Worm (Caenorhabditis elegans) whole organism, L4 larva: ENCODE measurements around the gene clec-240.
A peak's percentile ranks its signal among the peaks of the same experiment; 100 is the strongest.

ENCODE experiments used
- Y5F2A.4 ChIP-seq: fragments of 200-800 bp; sonication (Bioruptor generic); optimal IDR thresholded peaks from 2 replicates; lab custom pipeline; 2018; ENCODE audit warnings: mild to moderate bottlenecking, missing genetic modification characterization, missing compliant biosample characterization
- ZK546.5 ChIP-seq, 2 experiments: sonication (generic microtip); optimal IDR thresholded peaks; 2 replicates each; lab custom pipeline; 2017; ENCODE audit warnings: missing biosample characterization in 2 of 2, missing genetic modification characterization in 2 of 2
- attf-4 ChIP-seq: sonication (generic microtip); optimal IDR thresholded peaks from 3 replicates; lab custom pipeline; 2017; ENCODE audit warnings: missing biosample characterization, missing genetic modification characterization
- ceh-62 ChIP-seq: sonication (generic microtip); optimal IDR thresholded peaks from 2 replicates; lab custom pipeline; 2017; ENCODE audit warnings: missing biosample characterization, missing genetic modification characterization
- ctbp-1 ChIP-seq: fragments of 200-800 bp; sonication (Bioruptor generic); IDR thresholded peaks from 2 replicates; pipeline ENCODE4 v1.3.6; 2022; ENCODE audit warnings: missing genetic modification reagents, missing genetic modification characterization, missing compliant biosample characterization
- daf-16 ChIP-seq, 3 experiments: sonication (generic microtip); optimal IDR thresholded peaks; 2 replicates each; lab custom pipeline; 2016 to 2017; ENCODE audit warnings: missing genetic modification characterization in 3 of 3, missing genetic modification reagents in 3 of 3, mild to moderate bottlenecking in 2 of 3, missing compliant biosample characterization in 2 of 3, missing biosample characterization in 1 of 3, moderate library complexity in 1 of 3
- dmd-6 ChIP-seq: fragments of 200-800 bp; sonication (Bioruptor generic); IDR thresholded peaks from 2 replicates; pipeline ENCODE4 v1.3.6; 2022; ENCODE audit warnings: missing genetic modification reagents, missing genetic modification characterization, missing compliant biosample characterization
- dve-1 ChIP-seq: sonication (generic microtip); optimal IDR thresholded peaks from 2 replicates; lab custom pipeline; 2017; ENCODE audit warnings: antibody characterized with exemption, mild to moderate bottlenecking, missing genetic modification characterization, missing compliant biosample characterization; ENCODE audit not compliant: insufficient read depth
- egl-27 ChIP-seq: sonication (generic microtip); optimal IDR thresholded peaks from 3 replicates; lab custom pipeline; 2017; ENCODE audit warnings: missing biosample characterization, missing genetic modification reagents, missing genetic modification characterization
- fos-1 ChIP-seq: fragments of 150-350 bp; optimal IDR thresholded peaks from 2 replicates; lab custom pipeline; 2014; ENCODE audit warnings: missing biosample characterization, missing genetic modification characterization
- gei-8 ChIP-seq: fragments of 200-800 bp; sonication (Bioruptor generic); optimal IDR thresholded peaks from 2 replicates; lab custom pipeline; 2018; ENCODE audit warnings: mild to moderate bottlenecking, missing genetic modification characterization, missing compliant biosample characterization
- jun-1 ChIP-seq: fragments of 150-350 bp; optimal IDR thresholded peaks from 2 replicates; lab custom pipeline; 2014; ENCODE audit warnings: missing biosample characterization, missing genetic modification reagents, missing genetic modification characterization
- lin-1 ChIP-seq: fragments of 200-800 bp; sonication (Bioruptor generic); IDR thresholded peaks from 2 replicates; pipeline ENCODE4 v1.3.6; 2022; ENCODE audit warnings: missing genetic modification reagents, missing genetic modification characterization, missing compliant biosample characterization
- lin-13 ChIP-seq: fragments of 150-350 bp; optimal IDR thresholded peaks from 2 replicates; lab custom pipeline; 2014; ENCODE audit warnings: missing biosample characterization, missing genetic modification reagents, missing genetic modification characterization
- lin-15B ChIP-seq: fragments of 150-350 bp; sonication (generic microtip); optimal IDR thresholded peaks from 3 replicates; lab custom pipeline; 2014; ENCODE audit warnings: missing biosample characterization, missing genetic modification characterization
- lin-29 ChIP-seq: fragments of 200-800 bp; sonication (Bioruptor generic); IDR thresholded peaks from 2 replicates; pipeline ENCODE4 v1.3.6; 2022; ENCODE audit warnings: missing genetic modification reagents, missing genetic modification characterization, missing compliant biosample characterization
- lin-38 ChIP-seq: fragments of 200-800 bp; sonication (Bioruptor generic); IDR thresholded peaks from 2 replicates; pipeline ENCODE4 v1.3.6; 2022; ENCODE audit warnings: missing genetic modification reagents, missing genetic modification characterization, missing compliant biosample characterization
- nhr-237 ChIP-seq: sonication (generic microtip); optimal IDR thresholded peaks from 2 replicates; lab custom pipeline; 2017; ENCODE audit warnings: missing biosample characterization, missing genetic modification characterization
- nhr-25 ChIP-seq: sonication (generic microtip); optimal IDR thresholded peaks from 2 replicates; lab custom pipeline; 2017; ENCODE audit warnings: missing genetic modification characterization, mild to moderate bottlenecking, missing compliant biosample characterization, antibody characterized with exemption, moderate library complexity, borderline replicate concordance; ENCODE audit not compliant: insufficient read depth
- nhr-6 ChIP-seq: fragments of 150-350 bp; optimal IDR thresholded peaks from 2 replicates; lab custom pipeline; 2014; ENCODE audit warnings: missing biosample characterization, missing genetic modification characterization
- nhr-77 ChIP-seq: fragments of 150-350 bp; optimal IDR thresholded peaks from 2 replicates; lab custom pipeline; 2014; ENCODE audit warnings: missing biosample characterization, missing genetic modification characterization
- rbr-2 ChIP-seq: sonication (generic microtip); optimal IDR thresholded peaks from 2 replicates; lab custom pipeline; 2016; ENCODE audit warnings: missing genotype, missing genetic modification characterization, missing compliant biosample characterization
- saeg-2 ChIP-seq: fragments of 200-800 bp; sonication (Bioruptor generic); IDR thresholded peaks from 2 replicates; pipeline ENCODE4 v1.3.6; 2022; ENCODE audit warnings: missing genetic modification reagents, missing genetic modification characterization, missing compliant biosample characterization
- snpc-1.2 ChIP-seq: fragments of 200-800 bp; sonication (Bioruptor generic); IDR thresholded peaks from 2 replicates; pipeline ENCODE4 v1.3.6; 2022; ENCODE audit warnings: missing genetic modification reagents, missing genetic modification characterization, missing compliant biosample characterization
- spr-1 ChIP-seq: sonication (generic microtip); optimal IDR thresholded peaks from 2 replicates; lab custom pipeline; 2016; ENCODE audit warnings: mild to moderate bottlenecking, missing genetic modification characterization, missing compliant biosample characterization
- tra-1 ChIP-seq: fragments of 200-800 bp; sonication (Bioruptor generic); IDR thresholded peaks from 2 replicates; pipeline ENCODE4 v1.3.6; 2022; ENCODE audit warnings: missing genetic modification reagents, missing genetic modification characterization, missing compliant biosample characterization
- unc-62 ChIP-seq, 3 experiments: fragments of 150-350 bp in 1 of 3; sonication (generic microtip); optimal IDR thresholded peaks in 2 of 3; peaks in 1 of 3; 1 replicate in 1 of 3; 2 replicates in 2 of 3; lab custom pipeline; 2014 to 2017; ENCODE audit warnings: missing biosample characterization in 3 of 3, missing genetic modification characterization in 3 of 3, missing genetic modification reagents in 3 of 3, missing genotype in 1 of 3
- vab-7 ChIP-seq: fragments of 200-800 bp; sonication (Bioruptor generic); IDR thresholded peaks from 2 replicates; pipeline ENCODE4 v1.3.6; 2022; ENCODE audit warnings: missing genetic modification reagents, missing genetic modification characterization, missing compliant biosample characterization
- zag-1 ChIP-seq: fragments of 150-350 bp; optimal IDR thresholded peaks from 2 replicates; lab custom pipeline; 2014; ENCODE audit warnings: missing biosample characterization, missing genetic modification characterization
- zfp-2 ChIP-seq: sonication (generic microtip); optimal IDR thresholded peaks from 2 replicates; lab custom pipeline; 2016; ENCODE audit warnings: mild to moderate bottlenecking, missing genetic modification characterization, missing compliant biosample characterization
- zip-2 ChIP-seq: fragments of 150-350 bp; optimal IDR thresholded peaks from 2 replicates; lab custom pipeline; 2014; ENCODE audit warnings: missing biosample characterization, missing genetic modification characterization

The clec-240 gene

ce11 chrV:16980368-16980767 lies 29.4 kb upstream of the clec-240 start, which contains the start of gene srz-54:
Gene srz-54, plus strand, starts transcription at chrV:16980668.
- TF ChIP-seq lin-13 (GFP tag; lab: Kevin White, UChicago) (no peak), fos-1 (tag; lab: Kevin White, UChicago) (no peak), zag-1 (tag; lab: Kevin White, UChicago) (no peak), dve-1 (tag; lab: Kevin White, UChicago) (no peak), nhr-237 (no peak), unc-62 (GFP tag; optimal IDR thresholded peaks at IDR 0.05 in 1 of 2; lab: Kevin White, UChicago) (no peak), unc-62 (tag; optimal IDR thresholded peaks at IDR 0.05; lab: Kevin White, UChicago) (no peak), lin-1 (GFP tag; lab: Robert Waterston, UW) (no peak), lin-29 (GFP tag; lab: Robert Waterston, UW) (no peak), lin-15B (tag; lab: Kevin White, UChicago) (no peak)

- TF ChIP-seq zfp-2 (tag; lab: Kevin White, UChicago), result no peak
- no peak for TF ChIP-seq gei-8 (GFP tag; lab: Kevin White, UChicago)
- TF ChIP-seq attf-4 (tag; lab: Kevin White, UChicago), result no peak
- TF ChIP-seq daf-16 (GFP tag; optimal IDR thresholded peaks at IDR 0.05; lab: Kevin White, UChicago), result no peak
- no peak for TF ChIP-seq daf-16 (tag; optimal IDR thresholded peaks at IDR 0.05; lab: Kevin White, UChicago)
- TF ChIP-seq nhr-25 (tag; lab: Kevin White, UChicago), result no peak
- TF ChIP-seq Y5F2A.4 (GFP tag; lab: Kevin White, UChicago), result no peak
These were observed 22.8 kb upstream of the clec-240 start, which contains the start of gene Y102A5C.40 for ce11 chrV:16987035-16987434. Gene Y102A5C.40, minus strand, starts transcription at chrV:16987135.

- TF ChIP-seq spr-1 (tag; lab: Kevin White, UChicago), result no peak
- peak in 1 of 2 experiments; percentile 97 for TF ChIP-seq unc-62 (GFP tag; optimal IDR thresholded peaks at IDR 0.05 in 1 of 2; lab: Kevin White, UChicago)
- no peak for TF ChIP-seq unc-62 (tag; optimal IDR thresholded peaks at IDR 0.05; lab: Kevin White, UChicago)
These were observed 22.0 kb upstream of the clec-240 start for ce11 chrV:16987783-16988182.

- TF ChIP-seq lin-29 (GFP tag; lab: Robert Waterston, UW), result no peak
- no peak for TF ChIP-seq ceh-62 (tag; lab: Kevin White, UChicago)
These were observed 21.2 kb upstream of the clec-240 start, which contains the start of gene Y102A5C.27 for ce11 chrV:16988614-16989013. Gene Y102A5C.27, minus strand, starts transcription at chrV:16988714.

ce11 chrV:16991734-16992133 lies 18.1 kb upstream of the clec-240 start, which contains the start of gene srz-95:
Gene srz-95, plus strand, starts transcription at chrV:16992034.
- no peak for TF ChIP-seq dmd-6 (GFP tag; lab: Robert Waterston, UW)
- TF ChIP-seq ctbp-1, result no peak
- no peak for TF ChIP-seq tra-1 (GFP tag; lab: Robert Waterston, UW)
- TF ChIP-seq zip-2 (tag; lab: Kevin White, UChicago), result no peak
- no peak for TF ChIP-seq saeg-2 (GFP tag; lab: Robert Waterston, UW)
- TF ChIP-seq nhr-77 (tag; lab: Kevin White, UChicago), result no peak
- TF ChIP-seq ZK546.5 (tag; optimal IDR thresholded peaks at IDR 0.05; lab: Kevin White, UChicago), result no peak
- TF ChIP-seq vab-7 (GFP tag; lab: Robert Waterston, UW), result no peak
- TF ChIP-seq lin-38 (GFP tag; lab: Robert Waterston, UW), result no peak
- no peak for TF ChIP-seq rbr-2 (tag; lab: Kevin White, UChicago)
- TF ChIP-seq jun-1 (tag; lab: Kevin White, UChicago), result no peak
- TF ChIP-seq egl-27 (tag; lab: Kevin White, UChicago), result no peak
- no peak for TF ChIP-seq nhr-6 (tag; lab: Kevin White, UChicago)
- TF ChIP-seq snpc-1.2 (GFP tag; lab: Robert Waterston, UW), result no peak
